Fruit fly (Drosophila melanogaster) whole organism: ENCODE results near the gene CG4766.

Experiments used
- CG8478 ChIP-seq: fragments of >200 bp; optimal IDR thresholded peaks from 2 replicates; lab custom pipeline; 2018; ENCODE audit warnings: inconsistent platforms
- Dll ChIP-seq: fragments of >200 bp; optimal IDR thresholded peaks from 2 replicates; lab custom pipeline; 2017
- EcR ChIP-seq, 2 experiments: fragments of >200 bp; optimal IDR thresholded peaks; 2 replicates each; lab custom pipeline; 2017; ENCODE audit warnings: missing biosample characterization in 2 of 2, missing genetic modification characterization in 2 of 2, missing genetic modification reagents in 2 of 2
- pan ChIP-seq: fragments of >200 bp; optimal IDR thresholded peaks from 2 replicates; lab custom pipeline; 2017
- psq ChIP-seq: fragments of >200 bp; optimal IDR thresholded peaks from 2 replicates; lab custom pipeline; 2017
- usp ChIP-seq: fragments of >200 bp; optimal IDR thresholded peaks from 2 replicates; lab custom pipeline; 2017; ENCODE audit warnings: missing biosample characterization, missing genetic modification characterization, mixed read lengths

DNA sequence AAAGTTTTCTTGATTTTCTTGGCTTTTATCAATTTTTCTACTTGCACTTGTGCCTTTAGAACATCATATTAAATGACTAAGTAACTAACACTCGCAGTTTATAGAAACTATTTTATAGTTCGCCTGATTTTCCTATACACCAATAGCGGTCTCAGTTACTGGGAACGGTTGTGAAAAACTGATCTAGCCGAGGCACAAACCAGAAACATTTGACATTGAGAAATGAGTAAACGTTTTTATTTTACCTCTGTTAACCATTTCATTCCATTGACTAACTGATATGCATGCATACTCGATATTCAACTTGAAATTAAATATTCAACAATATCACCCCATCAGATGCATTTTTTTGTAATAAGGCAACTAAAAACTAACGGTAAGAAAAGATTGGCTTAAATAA, 34.8 kb upstream of the CG4766 start:
- TF ChIP-seq pan (lab: Kevin White, UChicago) = no peak
- no peak for TF ChIP-seq CG8478 (lab: Kevin White, UChicago)
- TF ChIP-seq psq (lab: Kevin White, UChicago) = no peak
- TF ChIP-seq usp (GFP tag; lab: Kevin White, UChicago) = no peak
- no peak for TF ChIP-seq Dll (lab: Kevin White, UChicago)
- no peak for TF ChIP-seq EcR (GFP tag; optimal IDR thresholded peaks at IDR 0.05; lab: Kevin White, UChicago)
